Worm (Caenorhabditis elegans) whole organism, L1 larva: ENCODE results near the gene rpb-2.

Experiments
- ama-1 ChIP-seq: fragments of 150-350 bp; optimal IDR thresholded peaks from 2 replicates; lab custom pipeline; 2014
- ceh-8 ChIP-seq: fragments of 200-800 bp; sonication (Bioruptor generic); optimal IDR thresholded peaks from 2 replicates; lab custom pipeline; 2018; ENCODE audit warnings: mild to moderate bottlenecking, missing genetic modification characterization, moderate library complexity, missing compliant biosample characterization
- ceh-82 ChIP-seq, 3 experiments: fragments of 150-350 bp in 1 of 3; sonication (generic microtip) in 2 of 3; optimal IDR thresholded peaks; 2 replicates each; lab custom pipeline; 2014 to 2017; ENCODE audit warnings: missing biosample characterization in 3 of 3, missing genetic modification characterization in 3 of 3
- ceh-88 ChIP-seq: fragments of 200-800 bp; sonication (Bioruptor generic); IDR thresholded peaks from 2 replicates; pipeline ENCODE4 v1.3.6; 2022; ENCODE audit warnings: missing genetic modification characterization, missing compliant biosample characterization
- dpl-1 ChIP-seq, 3 experiments: fragments of 150-350 bp in 2 of 3; sonication (generic microtip) in 1 of 3; optimal IDR thresholded peaks; 2 replicates each; lab custom pipeline; 2014 to 2017; ENCODE audit warnings: missing biosample characterization in 3 of 3, missing genetic modification characterization in 3 of 3, missing genetic modification reagents in 3 of 3
- dsc-1 ChIP-seq: sonication (generic microtip); optimal IDR thresholded peaks from 2 replicates; lab custom pipeline; 2016; ENCODE audit warnings: mild to moderate bottlenecking, missing genetic modification characterization, missing compliant biosample characterization
- efl-1 ChIP-seq, 4 experiments: fragments of 150-350 bp; optimal IDR thresholded peaks in 3 of 4; peaks in 1 of 4; 1 replicate in 1 of 4; 2 replicates in 3 of 4; lab custom pipeline; 2014; ENCODE audit warnings: missing biosample characterization in 2 of 4, missing genetic modification characterization in 2 of 4, missing genetic modification reagents in 2 of 4
- efl-3 ChIP-seq: fragments of 200-800 bp; sonication (Bioruptor generic); optimal IDR thresholded peaks from 2 replicates; lab custom pipeline; 2018; ENCODE audit warnings: mild to moderate bottlenecking, missing genetic modification characterization, missing compliant biosample characterization
- egl-13 ChIP-seq: sonication (generic microtip); optimal IDR thresholded peaks from 2 replicates; lab custom pipeline; 2016; ENCODE audit warnings: missing genotype, missing genetic modification reagents, missing genetic modification characterization, missing compliant biosample characterization
- elt-3 ChIP-seq, 6 experiments: fragments of 150-350 bp in 1 of 6; sonication (generic microtip); optimal IDR thresholded peaks; 2 replicates each; lab custom pipeline; 2017 to 2018; ENCODE audit warnings: missing biosample characterization in 6 of 6, missing genetic modification characterization in 6 of 6, inconsistent platforms in 1 of 6
- ets-5 ChIP-seq: fragments of 200-800 bp; sonication (Bioruptor generic); IDR thresholded peaks from 2 replicates; pipeline ENCODE4 v1.3.6; 2022; ENCODE audit warnings: missing genetic modification characterization, missing compliant biosample characterization
- fkh-10 ChIP-seq: sonication (generic microtip); optimal IDR thresholded peaks from 2 replicates; lab custom pipeline; 2017; ENCODE audit warnings: missing biosample characterization, missing genetic modification reagents, missing genetic modification characterization
- fkh-4 ChIP-seq: sonication (generic microtip); optimal IDR thresholded peaks from 2 replicates; lab custom pipeline; 2016; ENCODE audit warnings: missing compliant biosample characterization, missing genetic modification characterization, borderline replicate concordance
- fkh-8 ChIP-seq: sonication (generic microtip); optimal IDR thresholded peaks from 2 replicates; lab custom pipeline; 2016; ENCODE audit warnings: mild to moderate bottlenecking, missing genetic modification characterization, missing compliant biosample characterization
- grh-1 ChIP-seq: fragments of 200-800 bp; sonication (Bioruptor generic); IDR thresholded peaks from 2 replicates; pipeline ENCODE4 v1.3.6; 2022; ENCODE audit warnings: missing genetic modification reagents, missing genetic modification characterization, missing compliant biosample characterization
- jun-1 ChIP-seq: fragments of 150-350 bp; optimal IDR thresholded peaks from 2 replicates; lab custom pipeline; 2014; ENCODE audit warnings: missing biosample characterization, missing genetic modification reagents, missing genetic modification characterization
- lin-13 ChIP-seq: fragments of 150-350 bp; optimal IDR thresholded peaks from 2 replicates; lab custom pipeline; 2014; ENCODE audit warnings: missing biosample characterization, missing genetic modification reagents, missing genetic modification characterization
- lin-14 ChIP-seq: fragments of 200-800 bp; sonication (Bioruptor generic); optimal IDR thresholded peaks from 2 replicates; lab custom pipeline; 2018; ENCODE audit warnings: mild to moderate bottlenecking, missing genetic modification characterization, moderate library complexity, missing compliant biosample characterization
- lin-15B ChIP-seq: fragments of 150-350 bp; sonication (generic microtip); optimal IDR thresholded peaks from 3 replicates; lab custom pipeline; 2014; ENCODE audit warnings: missing biosample characterization, missing genetic modification characterization
- lin-35 ChIP-seq, 2 experiments: fragments of 150-350 bp; optimal IDR thresholded peaks; 2 replicates each; lab custom pipeline; 2014; ENCODE audit warnings: missing biosample characterization in 2 of 2, missing genetic modification characterization in 2 of 2, missing genetic modification reagents in 2 of 2
- lsy-2 ChIP-seq, 2 experiments: fragments of 150-350 bp; optimal IDR thresholded peaks; 2 replicates each; lab custom pipeline; 2014; ENCODE audit warnings: missing biosample characterization in 2 of 2, missing genetic modification characterization in 2 of 2
- mab-9 ChIP-seq: fragments of 200-800 bp; sonication (Bioruptor generic); IDR thresholded peaks from 2 replicates; pipeline ENCODE4 v1.3.6; 2022; ENCODE audit warnings: missing genetic modification reagents, missing genetic modification characterization, missing compliant biosample characterization
- mdl-1 ChIP-seq, 2 experiments: fragments of 150-350 bp; optimal IDR thresholded peaks; 2 replicates each; lab custom pipeline; 2014 to 2017; ENCODE audit warnings: missing biosample characterization in 2 of 2, missing genetic modification characterization in 2 of 2, inconsistent platforms in 1 of 2
- mef-2 ChIP-seq: fragments of 150-350 bp; optimal IDR thresholded peaks from 2 replicates; lab custom pipeline; 2014; ENCODE audit warnings: missing biosample characterization, missing genetic modification characterization
- nhr-11 ChIP-seq: fragments of 150-350 bp; optimal IDR thresholded peaks from 2 replicates; lab custom pipeline; 2014; ENCODE audit warnings: missing biosample characterization, missing genetic modification characterization
- nhr-19 ChIP-seq: fragments of 200-800 bp; sonication (Bioruptor generic); conservative IDR thresholded peaks from 2 replicates; pipeline ENCODE4 v1.3.6; 2022; ENCODE audit warnings: missing genetic modification characterization, missing compliant biosample characterization
- nhr-20 ChIP-seq: sonication (generic microtip); optimal IDR thresholded peaks from 2 replicates; lab custom pipeline; 2016; ENCODE audit warnings: mild to moderate bottlenecking, missing genetic modification characterization, missing compliant biosample characterization
- nhr-47 ChIP-seq: sonication (generic microtip); optimal IDR thresholded peaks from 2 replicates; lab custom pipeline; 2016; ENCODE audit warnings: mild to moderate bottlenecking, missing genetic modification characterization, moderate library complexity, missing compliant biosample characterization
- nhr-71 ChIP-seq: sonication (generic microtip); optimal IDR thresholded peaks from 2 replicates; lab custom pipeline; 2016; ENCODE audit warnings: mild to moderate bottlenecking, missing genetic modification characterization, moderate library complexity, missing compliant biosample characterization
- nhr-76 ChIP-seq: sonication (generic microtip); optimal IDR thresholded peaks from 2 replicates; lab custom pipeline; 2017; ENCODE audit warnings: missing biosample characterization, missing genetic modification characterization
- nhr-90 ChIP-seq: sonication (generic microtip); optimal IDR thresholded peaks from 2 replicates; lab custom pipeline; 2016; ENCODE audit warnings: mild to moderate bottlenecking, missing genetic modification characterization, missing compliant biosample characterization; ENCODE audit not compliant: poor library complexity
- pax-3 ChIP-seq: fragments of 200-800 bp; sonication (Bioruptor generic); optimal IDR thresholded peaks from 2 replicates; lab custom pipeline; 2018; ENCODE audit warnings: mild to moderate bottlenecking, missing genetic modification characterization, moderate library complexity, missing compliant biosample characterization
- pqm-1 ChIP-seq: sonication (generic microtip); optimal IDR thresholded peaks from 3 replicates; lab custom pipeline; 2017; ENCODE audit warnings: missing biosample characterization, missing genetic modification characterization
- skn-1 ChIP-seq: fragments of 150-350 bp; optimal IDR thresholded peaks from 2 replicates; lab custom pipeline; 2014; ENCODE audit warnings: missing biosample characterization, missing genetic modification characterization
- snu-23 ChIP-seq: sonication (generic microtip); optimal IDR thresholded peaks from 2 replicates; lab custom pipeline; 2016; ENCODE audit warnings: missing genetic modification characterization, missing compliant biosample characterization
- sup-37 ChIP-seq: fragments of 200-800 bp; sonication (Bioruptor generic); optimal IDR thresholded peaks from 2 replicates; lab custom pipeline; 2018; ENCODE audit warnings: mild to moderate bottlenecking, missing genetic modification characterization, missing compliant biosample characterization
- swsn-7 ChIP-seq: sonication (generic microtip); optimal IDR thresholded peaks from 2 replicates; lab custom pipeline; 2016; ENCODE audit warnings: missing genetic modification characterization, missing compliant biosample characterization
- tbx-2 ChIP-seq: sonication (generic microtip); optimal IDR thresholded peaks from 2 replicates; lab custom pipeline; 2016; ENCODE audit warnings: missing genetic modification characterization, missing compliant biosample characterization
- unc-62 ChIP-seq: fragments of 150-350 bp; optimal IDR thresholded peaks from 2 replicates; lab custom pipeline; 2014; ENCODE audit warnings: missing biosample characterization, missing genetic modification reagents, missing genetic modification characterization
- unc-98 ChIP-seq: fragments of 200-800 bp; sonication (Bioruptor generic); IDR thresholded peaks from 2 replicates; pipeline ENCODE4 v1.3.6; 2022; ENCODE audit warnings: missing genetic modification characterization, missing compliant biosample characterization
- xbp-1 ChIP-seq: sonication (generic microtip); optimal IDR thresholded peaks from 2 replicates; lab custom pipeline; 2016; ENCODE audit warnings: missing genetic modification characterization, missing compliant biosample characterization
- zag-1 ChIP-seq: fragments of 150-350 bp; optimal IDR thresholded peaks from 2 replicates; lab custom pipeline; 2014; ENCODE audit warnings: missing biosample characterization, missing genetic modification characterization
- ztf-11 ChIP-seq, 2 experiments: sonication (generic microtip); optimal IDR thresholded peaks; 2 replicates each; lab custom pipeline; 2016 to 2017; ENCODE audit warnings: missing genetic modification characterization in 2 of 2, missing biosample characterization in 1 of 2, missing compliant biosample characterization in 1 of 2
- ztf-4 ChIP-seq: fragments of 150-350 bp; optimal IDR thresholded peaks from 2 replicates; lab custom pipeline; 2014; ENCODE audit warnings: missing biosample characterization, missing genetic modification characterization

rpb-2 gene

DNA sequence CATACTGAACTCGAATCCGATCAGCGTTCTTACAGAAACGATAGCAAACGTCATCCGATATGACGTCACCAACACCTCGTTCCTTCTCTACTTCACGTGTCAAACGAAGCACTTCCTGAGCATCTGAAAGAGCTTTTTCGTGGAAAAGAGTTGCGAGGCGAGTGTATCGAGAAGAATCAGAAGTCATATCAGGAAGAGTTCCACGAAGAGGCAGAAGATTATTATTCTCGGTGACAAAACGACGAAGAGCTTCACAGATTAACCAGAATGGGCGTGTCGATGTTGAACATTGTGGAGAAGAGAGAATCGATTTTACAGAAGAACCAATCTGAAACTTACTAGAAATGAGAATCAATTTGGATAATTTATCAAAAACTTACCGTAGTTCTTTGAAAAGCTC is 20.5 kb upstream of the rpb-2 start:
- no peak for TF ChIP-seq efl-1 (optimal IDR thresholded peaks at IDR 0.05; lab: Kevin White, UChicago)
- no peak for TF ChIP-seq efl-1 (GFP tag; optimal IDR thresholded peaks at IDR 0.05 in 1 of 2; lab: Kevin White, UChicago)
- TF ChIP-seq pqm-1 (tag; lab: Kevin White, UChicago): no peak
- no peak for TF ChIP-seq xbp-1 (tag; lab: Kevin White, UChicago)
- TF ChIP-seq lin-15B (tag; lab: Kevin White, UChicago): no peak
- no peak for TF ChIP-seq unc-62 (GFP tag; lab: Kevin White, UChicago)
- TF ChIP-seq mdl-1 (tag; optimal IDR thresholded peaks at IDR 0.05; lab: Kevin White, UChicago): no peak
- no peak for TF ChIP-seq ceh-88 (GFP tag; lab: Robert Waterston, UW)
- TF ChIP-seq ceh-8 (GFP tag; lab: Kevin White, UChicago): no peak

DNA sequence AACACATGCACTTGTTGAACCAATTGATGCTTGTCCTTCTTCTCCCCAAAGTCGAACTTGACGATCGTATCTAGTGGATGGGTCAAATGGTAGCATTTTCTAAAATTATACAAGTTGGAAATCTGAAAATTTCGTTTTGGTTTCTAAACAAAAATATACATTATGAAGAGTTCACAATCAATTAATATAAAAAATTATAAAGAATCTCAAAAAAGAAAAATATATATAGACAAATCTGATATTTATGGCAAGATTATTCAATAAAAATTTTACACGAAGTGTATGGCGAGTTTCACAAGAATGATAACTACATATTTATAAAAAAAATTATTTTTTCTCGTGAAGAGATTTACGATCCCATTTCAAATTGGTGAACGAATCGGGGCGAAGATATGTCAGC is 19.1 kb upstream of the rpb-2 start, which contains the start of gene ula-1:
ula-1 (minus strand) TSS at position 101 of the 400 bp plus-strand sequence.
- TF ChIP-seq ceh-88 (GFP tag; lab: Robert Waterston, UW): no peak
- TF ChIP-seq ets-5 (GFP tag; lab: Robert Waterston, UW): no peak
- no peak for TF ChIP-seq nhr-76 (tag; lab: Kevin White, UChicago)
- TF ChIP-seq fkh-10 (GFP tag; lab: Kevin White, UChicago): no peak
- no peak for TF ChIP-seq unc-98 (GFP tag; lab: Robert Waterston, UW)
- no peak for TF ChIP-seq ztf-11 (tag; optimal IDR thresholded peaks at IDR 0.05; lab: Kevin White, UChicago)
- no peak for TF ChIP-seq mab-9 (GFP tag; lab: Robert Waterston, UW)
- TF ChIP-seq skn-1 (tag; lab: Kevin White, UChicago): no peak
- TF ChIP-seq mef-2 (tag; lab: Kevin White, UChicago): no peak
- no peak for TF ChIP-seq jun-1
- TF ChIP-seq nhr-11 (tag; lab: Kevin White, UChicago): no peak
- TF ChIP-seq nhr-71 (tag; lab: Kevin White, UChicago): no peak
- TF ChIP-seq unc-62 (GFP tag; lab: Kevin White, UChicago): no peak
- no peak for TF ChIP-seq ama-1 (lab: Kevin White, UChicago)
- no peak for TF ChIP-seq nhr-19 (GFP tag; lab: Robert Waterston, UW)
- TF ChIP-seq lin-13 (GFP tag; lab: Kevin White, UChicago): no peak

DNA sequence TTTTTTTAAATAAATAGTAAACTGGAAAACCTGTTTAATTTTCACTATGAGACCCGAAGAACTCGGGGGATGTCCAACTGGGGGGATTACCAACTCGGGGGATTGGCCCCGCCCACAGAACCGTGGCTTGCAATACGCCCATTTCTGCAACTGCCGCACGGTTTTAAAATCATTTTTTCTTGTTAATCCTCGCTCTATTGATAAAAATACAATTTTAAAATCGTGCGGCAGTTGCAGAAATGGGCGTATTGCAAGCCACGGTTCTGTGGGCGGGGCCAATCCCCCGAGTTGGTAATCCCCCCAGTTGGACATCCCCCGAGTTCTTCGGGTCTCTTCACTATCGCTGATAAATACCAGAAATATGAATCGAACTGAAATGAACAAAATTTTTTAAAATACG is 17.3 kb upstream of the rpb-2 start, which contains the start of gene mmab-1:
mmab-1 (minus strand) TSS at position 95 of the 400 bp plus-strand sequence.
- TF ChIP-seq grh-1: peak; percentile 51
- peak; percentile 8; the same call in 1 of the 2 replicates for TF ChIP-seq ceh-88 (GFP tag; lab: Robert Waterston, UW)
- TF ChIP-seq nhr-90: peak; percentile 60
- TF ChIP-seq efl-1 (optimal IDR thresholded peaks at IDR 0.05; lab: Kevin White, UChicago): peak; percentile 15 to 30
- peak in 1 of 2 experiments; percentile 91 for TF ChIP-seq efl-1 (GFP tag; optimal IDR thresholded peaks at IDR 0.05 in 1 of 2; lab: Kevin White, UChicago)
- peak; percentile 18 for TF ChIP-seq nhr-20 (tag; lab: Kevin White, UChicago)
- peak in 1 of 3 experiments; percentile 11 for TF ChIP-seq dpl-1 (GFP tag; optimal IDR thresholded peaks at IDR 0.05; lab: Kevin White, UChicago)
- peak in 1 of 2 experiments; percentile 18 for TF ChIP-seq lsy-2 (tag; optimal IDR thresholded peaks at IDR 0.05; lab: Kevin White, UChicago)
- TF ChIP-seq fkh-8 (tag; lab: Kevin White, UChicago): peak; percentile 36
- peak in 1 of 2 experiments; percentile 8 for TF ChIP-seq lin-35 (GFP tag; optimal IDR thresholded peaks at IDR 0.05; lab: Kevin White, UChicago)
- peak; percentile 4 for TF ChIP-seq tbx-2
- peak; percentile 36 for TF ChIP-seq snu-23 (GFP tag; lab: Kevin White, UChicago)
- TF ChIP-seq swsn-7: peak; percentile 19
- peak; percentile 66 for TF ChIP-seq nhr-19 (GFP tag; lab: Robert Waterston, UW)
- TF ChIP-seq dsc-1 (tag; lab: Kevin White, UChicago): peak; percentile 15
- peak; percentile 57 for TF ChIP-seq nhr-47 (tag; lab: Kevin White, UChicago)
- peak; percentile 59 for TF ChIP-seq nhr-71 (tag; lab: Kevin White, UChicago)

DNA sequence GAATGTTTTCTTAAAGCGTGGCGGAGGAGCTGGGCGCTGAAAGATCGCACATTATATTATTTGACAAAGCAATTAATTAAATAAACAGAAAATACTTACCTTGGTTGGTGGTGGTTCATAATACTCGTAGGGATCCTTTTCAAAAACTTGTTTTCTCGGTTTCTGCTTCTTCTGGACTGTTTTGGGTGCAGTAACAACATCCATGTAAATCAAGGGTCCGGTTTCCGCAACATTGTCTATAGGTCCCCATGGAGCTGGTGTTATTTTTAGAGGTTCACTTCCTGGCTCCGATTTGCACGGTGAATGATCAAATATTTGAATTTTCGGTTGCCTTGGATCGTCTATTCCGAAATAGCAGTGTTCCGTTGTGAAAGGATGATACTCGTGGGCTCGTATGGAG is 15.2 kb upstream of the rpb-2 start:
- TF ChIP-seq zag-1 (tag; lab: Kevin White, UChicago): no peak
- no peak for TF ChIP-seq swsn-7
- no peak for TF ChIP-seq ztf-11 (tag; optimal IDR thresholded peaks at IDR 0.05; lab: Kevin White, UChicago)
- TF ChIP-seq ztf-4 (tag; lab: Kevin White, UChicago): no peak
- no peak for TF ChIP-seq fkh-4 (tag; lab: Kevin White, UChicago)
- no peak for TF ChIP-seq nhr-90
- no peak for TF ChIP-seq fkh-10 (GFP tag; lab: Kevin White, UChicago)
- TF ChIP-seq nhr-19 (GFP tag; lab: Robert Waterston, UW): no peak
- TF ChIP-seq efl-3: no peak
- TF ChIP-seq lin-15B (tag; lab: Kevin White, UChicago): no peak
- TF ChIP-seq pax-3 (tag; lab: Kevin White, UChicago): no peak
- no peak for TF ChIP-seq ceh-82 (tag; optimal IDR thresholded peaks at IDR 0.05; lab: Kevin White, UChicago)
- TF ChIP-seq lin-14 (GFP tag; lab: Kevin White, UChicago): no peak
- TF ChIP-seq sup-37 (GFP tag; lab: Kevin White, UChicago): no peak
- TF ChIP-seq egl-13 (tag; lab: Kevin White, UChicago): no peak
- TF ChIP-seq elt-3 (tag; optimal IDR thresholded peaks at IDR 0.05; lab: Kevin White, UChicago): no peak
- TF ChIP-seq tbx-2: no peak
